Fruit fly (Drosophila melanogaster) whole organism, wandering third instar larva: ENCODE results near the gene snu.

Experiments
- Abd-B ChIP-seq: fragments of >200 bp; optimal IDR thresholded peaks from 2 replicates; lab custom pipeline; 2017; ENCODE audit warnings: missing biosample characterization, missing genetic modification characterization
- CG32264 ChIP-seq: fragments of 200-800 bp; sonication (Bioruptor generic); optimal IDR thresholded peaks from 2 replicates; lab custom pipeline; 2016; ENCODE audit warnings: missing biosample characterization, missing genetic modification characterization
- CG9705 ChIP-seq: fragments of 200-800 bp; sonication (Bioruptor generic); optimal IDR thresholded peaks from 2 replicates; lab custom pipeline; 2018; ENCODE audit warnings: missing biosample characterization, mild to moderate bottlenecking, missing genetic modification characterization
- CrebA ChIP-seq: fragments of 200-800 bp; sonication (Bioruptor generic); optimal IDR thresholded peaks from 2 replicates; lab custom pipeline; 2016; ENCODE audit warnings: missing biosample characterization, mild to moderate bottlenecking, missing genetic modification characterization, borderline replicate concordance
- Dfd ChIP-seq: fragments of >200 bp; optimal IDR thresholded peaks from 2 replicates; lab custom pipeline; 2017; ENCODE audit warnings: missing biosample characterization, missing genetic modification characterization
- Dif ChIP-seq: fragments of 200-275, 200-300 bp; sonication (Bioruptor generic); optimal IDR thresholded peaks from 2 replicates; lab custom pipeline; 2018; ENCODE audit warnings: missing biosample characterization, missing genetic modification characterization; ENCODE audit not compliant: partially characterized antibody
- GATAd ChIP-seq: sonication (Bioruptor generic); optimal IDR thresholded peaks from 2 replicates; lab custom pipeline; 2016; ENCODE audit warnings: missing biosample characterization, missing genetic modification characterization
- HLH106 ChIP-seq: fragments of 200-800 bp; optimal IDR thresholded peaks from 3 replicates; lab custom pipeline; 2019; ENCODE audit warnings: missing biosample characterization, mild to moderate bottlenecking, missing genetic modification characterization, moderate library complexity
- Hnf4 ChIP-seq: fragments of 200-800 bp; sonication (Bioruptor generic); optimal IDR thresholded peaks from 2 replicates; lab custom pipeline; 2016; ENCODE audit warnings: missing biosample characterization, mild to moderate bottlenecking, missing genetic modification characterization
- Hr78 ChIP-seq: fragments of >200 bp; optimal IDR thresholded peaks from 2 replicates; lab custom pipeline; 2017; ENCODE audit warnings: missing biosample characterization, missing genetic modification characterization
- Hr83 ChIP-seq: fragments of 200-300 bp; sonication (Bioruptor generic); optimal IDR thresholded peaks from 2 replicates; lab custom pipeline; 2016; ENCODE audit warnings: missing biosample characterization, mild to moderate bottlenecking, missing genetic modification characterization, moderate library complexity; ENCODE audit not compliant: poor library complexity, severe bottlenecking
- Jra ChIP-seq: sonication (Bioruptor generic); optimal IDR thresholded peaks from 2 replicates; lab custom pipeline; 2016; ENCODE audit warnings: missing biosample characterization, missing genetic modification characterization
- Mio ChIP-seq: sonication (Bioruptor generic); optimal IDR thresholded peaks from 2 replicates; lab custom pipeline; 2016; ENCODE audit warnings: missing biosample characterization, missing genetic modification characterization
- Myc ChIP-seq: fragments of >200 bp; optimal IDR thresholded peaks from 2 replicates; lab custom pipeline; 2017
- N ChIP-seq: fragments of >200 bp; optimal IDR thresholded peaks from 2 replicates; lab custom pipeline; 2018; ENCODE audit warnings: missing biosample characterization, missing external identifiers, missing genetic modification characterization
- OdsH ChIP-seq: fragments of 200-800 bp; sonication (Bioruptor generic); optimal IDR thresholded peaks from 2 replicates; lab custom pipeline; 2016; ENCODE audit warnings: missing biosample characterization, mild to moderate bottlenecking, missing genetic modification characterization
- Rel ChIP-seq, 2 experiments: fragments of 200-800 bp; sonication (Bioruptor generic) in 1 of 2; optimal IDR thresholded peaks; 2 replicates in 1 of 2; 3 replicates in 1 of 2; lab custom pipeline; 2016 to 2019; ENCODE audit warnings: mild to moderate bottlenecking in 2 of 2, missing biosample characterization in 2 of 2, missing genetic modification characterization in 2 of 2, moderate library complexity in 1 of 2
- Sp1 ChIP-seq: fragments of 200-800 bp; sonication (Bioruptor generic); optimal IDR thresholded peaks from 3 replicates; lab custom pipeline; 2019; ENCODE audit warnings: missing biosample characterization, mild to moderate bottlenecking, missing genetic modification characterization, moderate library complexity
- Vsx2 ChIP-seq: fragments of 200-300, 225-300 bp; sonication (Bioruptor generic); optimal IDR thresholded peaks from 2 replicates; lab custom pipeline; 2018; ENCODE audit warnings: missing biosample characterization, missing genetic modification characterization; ENCODE audit not compliant: partially characterized antibody
- br ChIP-seq: fragments of 200-800 bp; sonication (Bioruptor generic); optimal IDR thresholded peaks from 2 replicates; lab custom pipeline; 2016; ENCODE audit warnings: missing biosample characterization, missing genetic modification characterization
- brk ChIP-seq: fragments of 200-800 bp; sonication (Bioruptor generic); optimal IDR thresholded peaks from 2 replicates; lab custom pipeline; 2016; ENCODE audit warnings: missing biosample characterization, mild to moderate bottlenecking, missing genetic modification characterization
- dl ChIP-seq, 2 experiments: fragments of 175-275, 200-275 bp in 1 of 2; fragments of 200-275 bp in 1 of 2; sonication (Bioruptor generic); optimal IDR thresholded peaks; lab custom pipeline; 2018; ENCODE audit warnings: mild to moderate bottlenecking in 2 of 2, missing biosample characterization in 2 of 2, missing genetic modification characterization in 2 of 2, moderate library complexity in 2 of 2; ENCODE audit not compliant: partially characterized antibody in 2 of 2, insufficient read depth in 1 of 2
- dmrt93B ChIP-seq: fragments of 200-800 bp; sonication (Bioruptor generic); optimal IDR thresholded peaks from 2 replicates; lab custom pipeline; 2018; ENCODE audit warnings: missing biosample characterization, mild to moderate bottlenecking, missing genetic modification characterization
- dsf ChIP-seq: sonication (Bioruptor generic); optimal IDR thresholded peaks from 2 replicates; lab custom pipeline; 2016; ENCODE audit warnings: missing biosample characterization, missing genetic modification characterization, borderline replicate concordance
- ey ChIP-seq: fragments of 200-800 bp; sonication (Bioruptor generic); optimal IDR thresholded peaks from 2 replicates; lab custom pipeline; 2016; ENCODE audit warnings: missing biosample characterization, missing genetic modification characterization
- foxo ChIP-seq, 2 experiments: fragments of 200-800 bp; sonication (Bioruptor generic); optimal IDR thresholded peaks; 2 replicates in 1 of 2; 3 replicates in 1 of 2; lab custom pipeline; 2016 to 2017; ENCODE audit warnings: missing biosample characterization in 2 of 2, missing genetic modification characterization in 2 of 2
- fru ChIP-seq: fragments of 200-800 bp; sonication (Bioruptor generic); optimal IDR thresholded peaks from 3 replicates; lab custom pipeline; 2016; ENCODE audit warnings: missing biosample characterization, mild to moderate bottlenecking, missing genetic modification characterization
- h ChIP-seq: fragments of 200-800 bp; sonication (Bioruptor generic); optimal IDR thresholded peaks from 3 replicates; lab custom pipeline; 2016; ENCODE audit warnings: missing biosample characterization, mild to moderate bottlenecking, missing genetic modification characterization
- jim ChIP-seq: fragments of 175-275, 200-325 bp; sonication (Bioruptor generic); optimal IDR thresholded peaks from 2 replicates; lab custom pipeline; 2016; ENCODE audit warnings: missing biosample characterization, mild to moderate bottlenecking, missing genetic modification characterization
- lola ChIP-seq: fragments of >200 bp; optimal IDR thresholded peaks from 2 replicates; lab custom pipeline; 2017; ENCODE audit warnings: missing biosample characterization, missing genetic modification characterization
- pan ChIP-seq: fragments of >200 bp; optimal IDR thresholded peaks from 2 replicates; lab custom pipeline; 2017
- psq ChIP-seq: fragments of 200-800 bp; sonication (Bioruptor generic); optimal IDR thresholded peaks from 3 replicates; lab custom pipeline; 2017; ENCODE audit warnings: missing biosample characterization, mild to moderate bottlenecking, missing genetic modification characterization, moderate library complexity
- rgr ChIP-seq: fragments of 200-800 bp; sonication (Bioruptor generic); optimal IDR thresholded peaks from 3 replicates; lab custom pipeline; 2016; ENCODE audit warnings: missing biosample characterization, mild to moderate bottlenecking, missing genetic modification characterization
- sage ChIP-seq: fragments of 200-800 bp; sonication (Bioruptor generic); optimal IDR thresholded peaks from 2 replicates; lab custom pipeline; 2016; ENCODE audit warnings: missing biosample characterization, mild to moderate bottlenecking, missing genetic modification characterization
- sv ChIP-seq: fragments of 200-800 bp; sonication (Bioruptor generic); optimal IDR thresholded peaks from 3 replicates; lab custom pipeline; 2016; ENCODE audit warnings: missing biosample characterization, missing genetic modification characterization
- tai ChIP-seq: sonication (Bioruptor generic); optimal IDR thresholded peaks from 2 replicates; lab custom pipeline; 2016; ENCODE audit warnings: missing biosample characterization, missing genetic modification characterization
- usp ChIP-seq: fragments of >200 bp; optimal IDR thresholded peaks from 2 replicates; lab custom pipeline; 2017; ENCODE audit warnings: missing biosample characterization, missing genetic modification characterization
- woc ChIP-seq: sonication (Bioruptor generic); optimal IDR thresholded peaks from 2 replicates; lab custom pipeline; 2016; ENCODE audit warnings: missing biosample characterization, mild to moderate bottlenecking, missing genetic modification characterization

The snu gene

DNA sequence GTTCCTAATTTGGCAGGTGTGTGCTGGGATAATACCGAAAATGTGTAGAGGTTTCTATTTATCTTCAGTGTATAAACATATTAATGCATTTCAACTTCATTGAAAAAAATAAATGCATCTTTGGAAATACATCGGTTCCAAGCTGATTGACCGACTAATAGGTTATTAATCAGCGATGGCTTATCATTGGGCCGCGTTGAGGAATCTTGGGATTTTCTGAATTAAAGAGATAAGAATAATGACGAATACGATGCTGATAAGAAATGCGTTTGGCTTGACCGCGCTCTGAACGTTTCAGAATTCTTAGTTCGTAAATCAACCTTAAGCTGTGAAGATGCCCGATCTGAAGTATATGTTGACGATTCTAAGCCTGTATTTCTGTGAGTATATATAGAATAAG, 4.4 kb upstream of the snu start, which contains the start of gene Sid:
Gene Sid (plus strand): TSS at position 301 of the 400 bp plus-strand sequence.
- TF ChIP-seq Rel (GFP tag; optimal IDR thresholded peaks at IDR 0.05; lab: Kevin White, UChicago) (no peak), Rel (tag; optimal IDR thresholded peaks at IDR 0.05; lab: Kevin White, UChicago) (peak; percentile 90), Mio (GFP tag; lab: Kevin White, UChicago) (no peak)
- TF ChIP-seq, all 38 proteins: peak for 1

- TF ChIP-seq h (GFP tag; lab: Kevin White, UChicago) (peak; percentile 83), CG9705 (GFP tag; lab: Kevin White, UChicago) (peak; percentile 52), Dif (no peak), Hnf4 (GFP tag; lab: Kevin White, UChicago) (peak; percentile 78), Myc (peak; percentile 95), Hr83 (peak; percentile 76), Jra (GFP tag; lab: Kevin White, UChicago) (peak; percentile 65), HLH106 (tag; lab: Kevin White, UChicago) (peak; percentile 69), dsf (GFP tag; lab: Kevin White, UChicago) (peak; percentile 60), Dfd (GFP tag; lab: Kevin White, UChicago) (no peak), OdsH (GFP tag; lab: Kevin White, UChicago) (peak; percentile 73), CrebA (peak; percentile 37), foxo (GFP tag; optimal IDR thresholded peaks at IDR 0.05; lab: Kevin White, UChicago) (peak in 1 of 2 experiments; percentile 83), ey (GFP tag; lab: Kevin White, UChicago) (peak; percentile 66), pan (lab: Kevin White, UChicago) (no peak), dmrt93B (GFP tag; lab: Kevin White, UChicago) (peak; percentile 64), psq (GFP tag; lab: Kevin White, UChicago) (peak; percentile 62), fru (GFP tag; lab: Kevin White, UChicago) (peak; percentile 71), Rel (GFP tag; optimal IDR thresholded peaks at IDR 0.05; lab: Kevin White, UChicago) (no peak), Rel (tag; optimal IDR thresholded peaks at IDR 0.05; lab: Kevin White, UChicago) (peak; percentile 21), woc (GFP tag; lab: Kevin White, UChicago) (no peak), br (peak; percentile 80), brk (peak; percentile 48), sv (peak; percentile 37), tai (GFP tag; lab: Kevin White, UChicago) (peak; percentile 85), Hr78 (GFP tag; lab: Kevin White, UChicago) (no peak), Abd-B (GFP tag; lab: Kevin White, UChicago) (no peak), rgr (GFP tag; lab: Kevin White, UChicago) (peak; percentile 72)
These were observed 2.7 kb upstream of the snu start for dm6 chr3R:28672134-28672533.

- TF ChIP-seq sv (peak; percentile 56), lola (GFP tag; lab: Kevin White, UChicago) (no peak)
These were observed 2.2 kb downstream of the snu start for dm6 chr3R:28676870-28677526.

DNA sequence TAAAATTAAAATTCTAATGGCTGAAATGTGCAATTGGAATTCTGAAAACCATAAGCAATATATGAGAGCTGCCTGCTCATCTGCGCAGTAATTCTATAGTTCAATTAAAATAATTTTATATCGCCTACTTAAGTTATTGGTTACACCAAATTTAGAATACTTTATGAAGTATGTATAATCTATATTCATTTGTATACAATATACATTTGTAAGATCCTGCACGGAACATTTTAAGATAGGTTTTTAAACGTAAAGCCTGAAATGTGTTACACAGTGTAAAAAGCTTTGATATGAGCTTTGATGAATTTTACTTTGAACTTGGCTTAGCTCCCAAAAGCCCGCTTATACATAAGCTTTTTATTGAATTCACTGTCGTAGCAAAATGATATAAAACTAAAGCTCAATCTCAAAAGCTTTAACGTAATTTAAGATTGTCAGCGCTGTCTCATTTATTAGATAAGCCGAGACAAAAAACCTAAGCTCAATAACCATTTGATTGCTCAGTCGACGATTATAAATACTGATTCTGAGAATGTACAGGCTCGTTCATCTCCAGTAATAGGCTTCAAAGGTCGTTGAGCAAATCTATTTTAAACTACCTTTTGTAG, 2.8 kb downstream of the snu start:
- TF ChIP-seq pan (lab: Kevin White, UChicago) (no peak), dl (GFP tag; optimal IDR thresholded peaks at IDR 0.05; lab: Kevin White, UChicago; ENCODE audit: insufficient read depth in 1 of 2, partially characterized antibody in 2 of 2) (peak in 1 of 2 experiments; percentile 17), CrebA (no peak), Hnf4 (GFP tag; lab: Kevin White, UChicago) (no peak), Vsx2 (peak; percentile 36), br (no peak), fru (GFP tag; lab: Kevin White, UChicago) (no peak), foxo (GFP tag; optimal IDR thresholded peaks at IDR 0.05; lab: Kevin White, UChicago) (no peak), jim (GFP tag; lab: Kevin White, UChicago) (no peak), Dif (peak; percentile 75), HLH106 (tag; lab: Kevin White, UChicago) (peak; percentile 22), Sp1 (GFP tag; lab: Kevin White, UChicago) (peak; percentile 5), CG32264 (GFP tag; lab: Kevin White, UChicago) (no peak), ey (GFP tag; lab: Kevin White, UChicago) (no peak), Hr83 (no peak), lola (GFP tag; lab: Kevin White, UChicago) (no peak), Hr78 (GFP tag; lab: Kevin White, UChicago) (no peak), Abd-B (GFP tag; lab: Kevin White, UChicago) (no peak), N (GFP tag; lab: Kevin White, UChicago) (no peak), tai (GFP tag; lab: Kevin White, UChicago) (no peak), GATAd (GFP tag; lab: Kevin White, UChicago) (no peak), OdsH (GFP tag; lab: Kevin White, UChicago) (no peak), CG9705 (GFP tag; lab: Kevin White, UChicago) (no peak), rgr (GFP tag; lab: Kevin White, UChicago) (no peak), Jra (GFP tag; lab: Kevin White, UChicago) (no peak), sv (no peak), sage (GFP tag; lab: Kevin White, UChicago) (peak; percentile 17), Dfd (GFP tag; lab: Kevin White, UChicago) (no peak), usp (GFP tag; lab: Kevin White, UChicago) (no peak), Rel (GFP tag; optimal IDR thresholded peaks at IDR 0.05; lab: Kevin White, UChicago) (no peak), Rel (tag; optimal IDR thresholded peaks at IDR 0.05; lab: Kevin White, UChicago) (no peak), psq (GFP tag; lab: Kevin White, UChicago) (no peak), dsf (GFP tag; lab: Kevin White, UChicago) (no peak)
